Fruit fly (Drosophila melanogaster): ENCODE results near the gene CG31323.

The CG31323 gene

DNA sequence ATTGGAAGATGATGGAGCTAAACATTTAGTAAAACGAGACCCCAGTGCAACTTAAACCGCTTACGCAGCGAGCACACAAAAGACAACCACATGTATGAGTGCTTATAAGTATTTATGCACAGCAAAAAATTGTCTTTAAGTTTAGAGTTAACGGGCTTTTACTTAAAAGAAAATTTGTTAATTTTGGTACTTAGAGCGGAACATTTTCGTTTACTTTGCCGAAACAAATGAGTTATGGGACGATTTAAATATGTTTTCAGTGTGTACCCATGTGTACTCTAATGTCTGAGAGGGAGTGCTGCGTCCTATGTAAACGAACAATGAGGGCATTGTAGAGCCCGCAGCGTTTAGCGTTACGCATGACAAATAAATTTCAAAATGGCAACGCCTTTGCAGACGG lies 48.9 kb upstream of the CG31323 start (continued):
- TF ChIP-seq Xrp1 (GFP tag; IDR thresholded peaks at IDR 0.05) (peak; percentile 7; the same call in 1 of the 2 replicates), ro (GFP tag; IDR thresholded peaks at IDR 0.05) (no peak), CG17186 (GFP tag; optimal IDR thresholded peaks at IDR 0.05) (no peak), hbn (GFP tag; IDR thresholded peaks at IDR 0.05; ENCODE audit: partially characterized antibody) (no peak), CG31224 (GFP tag; IDR thresholded peaks at IDR 0.05) (peak; percentile 24; the same call in 1 of the 2 replicates), schlank (tag; optimal IDR thresholded peaks at IDR 0.05) (peak; percentile 23), rib (GFP tag; IDR thresholded peaks at IDR 0.05) (no peak), CG9727 (GFP tag; optimal IDR thresholded peaks at IDR 0.05) (no peak), trem (tag; optimal IDR thresholded peaks at IDR 0.05) (no peak), Rx (GFP tag; IDR thresholded peaks at IDR 0.05) (0 out of 2 replicates have a peak, but pooled peaks have one; percentile 10), Dip3 (GFP tag; optimal IDR thresholded peaks at IDR 0.05) (peak; percentile 43), CG15073 (GFP tag; optimal IDR thresholded peaks at IDR 0.05) (no peak), CG15514 (GFP tag; optimal IDR thresholded peaks at IDR 0.05) (peak; percentile 36), CG8924 (tag; optimal IDR thresholded peaks at IDR 0.05) (peak; percentile 24), CG9797 (GFP tag; optimal IDR thresholded peaks at IDR 0.05) (no peak), ase (GFP tag; IDR thresholded peaks at IDR 0.05) (peak; percentile 58; the same call in 1 of the 3 replicates), fru (optimal IDR thresholded peaks at IDR 0.05) (no peak), CG7745 (tag; optimal IDR thresholded peaks at IDR 0.05) (no peak), row (GFP tag; IDR thresholded peaks at IDR 0.05) (peak; percentile 66), Blimp-1 (GFP tag; optimal IDR thresholded peaks at IDR 0.05) (peak; percentile 3), CG7556 (GFP tag; optimal IDR thresholded peaks at IDR 0.05) (no peak), sob (GFP tag; IDR thresholded peaks at IDR 0.05) (peak; percentile 65), her (GFP tag; optimal IDR thresholded peaks at IDR 0.05) (peak; percentile 32), CG1603 (tag; optimal IDR thresholded peaks at IDR 0.05) (peak; percentile 67), repo (GFP tag; optimal IDR thresholded peaks at IDR 0.05) (no peak), Atf6 (GFP tag; IDR thresholded peaks at IDR 0.05) (peak; percentile 64), CG10209 (GFP tag; optimal IDR thresholded peaks at IDR 0.05) (peak; percentile 23), da (GFP tag; optimal IDR thresholded peaks at IDR 0.05) (no peak), wor (GFP tag; IDR thresholded peaks at IDR 0.05) (no peak), corto (GFP tag; optimal IDR thresholded peaks at IDR 0.05) (no peak), CG18011 (GFP tag; optimal IDR thresholded peaks at IDR 0.05) (no peak), CG13894 (tag; optimal IDR thresholded peaks at IDR 0.05) (no peak), eve (GFP tag; optimal IDR thresholded peaks at IDR 0.05) (peak in 1 of 2 experiments; percentile 14), CG5953 (GFP tag; IDR thresholded peaks at IDR 0.05) (0 out of 2 replicates have a peak, but pooled peaks have one; percentile 56), CG2712 (tag; optimal IDR thresholded peaks at IDR 0.05) (no peak), Sox102F (GFP tag; optimal IDR thresholded peaks at IDR 0.05) (peak; percentile 69), CG13424 (tag; optimal IDR thresholded peaks at IDR 0.05) (peak; percentile 36), CG15479 (GFP tag; optimal IDR thresholded peaks at IDR 0.05) (no peak), ken (GFP tag; IDR thresholded peaks at IDR 0.05) (peak; percentile 66; the same call in 2 of the 3 replicates), bowl (GFP tag; IDR thresholded peaks at IDR 0.05) (no peak), Dp (GFP tag; optimal IDR thresholded peaks at IDR 0.05) (no peak), CG7928 (GFP tag; optimal IDR thresholded peaks at IDR 0.05) (no peak), tgo (GFP tag; IDR thresholded peaks at IDR 0.05) (peak; percentile 30; the same call in 1 of the 3 replicates), unpg (GFP tag; optimal IDR thresholded peaks at IDR 0.05) (peak; percentile 53), CG8388 (GFP tag; optimal IDR thresholded peaks at IDR 0.05) (peak; percentile 18), ac (GFP tag; optimal IDR thresholded peaks at IDR 0.05) (no peak), CG12769 (tag; optimal IDR thresholded peaks at IDR 0.05) (peak; percentile 79), dysf (GFP tag; IDR thresholded peaks at IDR 0.05) (peak; percentile 80), CG15269 (tag; optimal IDR thresholded peaks at IDR 0.05) (peak; percentile 61), p53 (GFP tag; optimal IDR thresholded peaks at IDR 0.05) (no peak)
